Worm (Caenorhabditis elegans): Measurements from ENCODE around the gene Y55B1BL.2.

DNA sequence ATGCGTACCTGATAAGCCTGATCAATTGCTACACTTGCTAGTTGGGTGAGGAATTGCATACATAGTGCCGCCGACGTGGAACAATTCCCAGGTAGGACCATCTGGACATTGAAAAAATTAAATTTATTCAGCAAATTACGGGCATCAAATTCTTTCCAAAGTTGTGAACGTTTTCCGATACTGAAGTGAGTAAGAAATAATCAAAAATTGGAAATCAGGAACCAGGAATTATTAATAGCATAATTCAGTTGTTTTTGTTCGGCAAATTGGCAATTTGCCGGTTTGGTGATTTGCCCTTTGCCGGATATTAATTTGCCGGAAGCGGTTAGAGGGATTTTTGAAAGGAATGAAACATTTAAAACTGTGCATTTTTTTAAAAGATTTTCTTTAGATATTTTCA lies 21.4 kb upstream of the Y55B1BL.2 start, which contains the start of gene gsto-3:
- TF ChIP-seq nhr-28 (tag; optimal IDR thresholded peaks at IDR 0.05) (no peak), snpc-4 (tag; optimal IDR thresholded peaks at IDR 0.05) (no peak), lin-13 (tag; optimal IDR thresholded peaks at IDR 0.05) (no peak), ces-1 (GFP tag; optimal IDR thresholded peaks at IDR 0.05) (no peak), pha-4 (tag; optimal IDR thresholded peaks at IDR 0.05) (no peak), lsy-2 (tag; optimal IDR thresholded peaks at IDR 0.05) (no peak), blmp-1 (tag; optimal IDR thresholded peaks at IDR 0.05) (no peak), ztf-11 (tag; optimal IDR thresholded peaks at IDR 0.05) (no peak)

All from whole organism, mixed stage, embryonic.